In the genomic region with DNA sequence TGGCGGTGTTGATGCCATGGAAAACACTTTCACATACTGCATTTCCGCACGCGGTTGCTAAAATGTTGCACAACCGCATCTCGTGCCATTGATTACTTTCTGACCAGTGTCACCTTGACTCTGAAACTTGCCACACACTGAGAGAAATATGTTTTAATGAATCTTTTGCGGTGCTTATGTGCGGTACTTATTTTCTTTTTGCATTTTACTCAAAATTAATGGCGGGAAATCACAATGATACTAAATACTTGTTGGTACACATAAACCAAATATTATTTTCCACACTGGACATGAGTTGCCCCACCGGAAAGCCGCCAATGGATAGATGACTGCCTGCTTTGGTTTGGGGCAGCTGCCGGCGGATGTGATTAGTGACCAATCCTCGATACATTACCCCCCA, we compare ENCODE assay signal across 2 fruit fly cellular contexts.
TF ChIP-seq lines count a peak whose summit lies in the region.

No protein-coding gene starts in this region.

TF ChIP-seq in whole organism, prepupa, 60 proteins besides CTCF, POLR2A, EP300 and RAD21 (continues in another document):
- TF ChIP-seq esn (GFP tag; optimal IDR thresholded peaks at IDR 0.05; lab: Kevin White, UChicago), result no peak
- TF ChIP-seq Smox (GFP tag; optimal IDR thresholded peaks at IDR 0.05; lab: Kevin White, UChicago), result no peak
- no peak for TF ChIP-seq Eip75B (GFP tag; optimal IDR thresholded peaks at IDR 0.05; lab: Kevin White, UChicago)
- TF ChIP-seq CG6854 (GFP tag; optimal IDR thresholded peaks at IDR 0.05; lab: Kevin White, UChicago), result no peak
- no peak for TF ChIP-seq Ets21C (GFP tag; optimal IDR thresholded peaks at IDR 0.05; lab: Kevin White, UChicago)
- peak; percentile 46 for TF ChIP-seq CG15336 (GFP tag; IDR thresholded peaks at IDR 0.05; lab: Robert Waterston, UW)
- TF ChIP-seq CG6276 (GFP tag; optimal IDR thresholded peaks at IDR 0.05; lab: Kevin White, UChicago), result no peak
- no peak for TF ChIP-seq pdm3 (GFP tag; optimal IDR thresholded peaks at IDR 0.05; lab: Kevin White, UChicago)
- TF ChIP-seq Sox102F (GFP tag; optimal IDR thresholded peaks at IDR 0.05; lab: Kevin White, UChicago), result no peak
- TF ChIP-seq Hr4 (GFP tag; optimal IDR thresholded peaks at IDR 0.05; lab: Kevin White, UChicago), result peak; percentile 63
- TF ChIP-seq eg (GFP tag; IDR thresholded peaks at IDR 0.05; lab: Robert Waterston, UW), result peak; percentile 40; the same call in 1 of the 3 replicates
- no peak for TF ChIP-seq CG34406 (GFP tag; optimal IDR thresholded peaks at IDR 0.05; lab: Kevin White, UChicago)
- no peak for TF ChIP-seq salr (GFP tag; optimal IDR thresholded peaks at IDR 0.05; lab: Kevin White, UChicago)
- TF ChIP-seq topi (GFP tag; optimal IDR thresholded peaks at IDR 0.05; lab: Kevin White, UChicago), result no peak
- TF ChIP-seq dsx (GFP tag; optimal IDR thresholded peaks at IDR 0.05; lab: Kevin White, UChicago; ENCODE audit: poor library complexity, severe bottlenecking), result no peak
- TF ChIP-seq fd85E (GFP tag; optimal IDR thresholded peaks at IDR 0.05; lab: Kevin White, UChicago), result no peak
- TF ChIP-seq fkh (GFP tag; optimal IDR thresholded peaks at IDR 0.05; lab: Kevin White, UChicago), result no peak
- TF ChIP-seq Hr38 (GFP tag; optimal IDR thresholded peaks at IDR 0.05; lab: Kevin White, UChicago), result no peak
- TF ChIP-seq CG32006 (GFP tag; optimal IDR thresholded peaks at IDR 0.05; lab: Kevin White, UChicago), result peak; percentile 47
- TF ChIP-seq CG8319 (GFP tag; optimal IDR thresholded peaks at IDR 0.05; lab: Kevin White, UChicago), result no peak
- TF ChIP-seq svp (GFP tag; lab: Kevin White, UChicago), result peak; percentile 6
- no peak for TF ChIP-seq CG16779 (tag; optimal IDR thresholded peaks at IDR 0.05; lab: Kevin White, UChicago)
- TF ChIP-seq vri (GFP tag; optimal IDR thresholded peaks at IDR 0.05; lab: Kevin White, UChicago), result no peak
- no peak for TF ChIP-seq Sox14 (GFP tag; optimal IDR thresholded peaks at IDR 0.05; lab: Kevin White, UChicago)
- no peak for TF ChIP-seq Hr39 (GFP tag; optimal IDR thresholded peaks at IDR 0.05; lab: Kevin White, UChicago)
- TF ChIP-seq dac (GFP tag; optimal IDR thresholded peaks at IDR 0.05; lab: Kevin White, UChicago), result no peak
- no peak for TF ChIP-seq CG7368 (GFP tag; optimal IDR thresholded peaks at IDR 0.05; lab: Kevin White, UChicago)
- TF ChIP-seq OdsH (GFP tag; optimal IDR thresholded peaks at IDR 0.05; lab: Kevin White, UChicago), result no peak
- no peak for TF ChIP-seq CG1621 (tag; optimal IDR thresholded peaks at IDR 0.05; lab: Kevin White, UChicago)
- TF ChIP-seq achi (GFP tag; optimal IDR thresholded peaks at IDR 0.05; lab: Kevin White, UChicago), result no peak
- no peak for TF ChIP-seq CG9139 (GFP tag; optimal IDR thresholded peaks at IDR 0.05; lab: Kevin White, UChicago)
- no peak for TF ChIP-seq CG11902 (GFP tag; optimal IDR thresholded peaks at IDR 0.05; lab: Kevin White, UChicago)
- TF ChIP-seq cyc (GFP tag; optimal IDR thresholded peaks at IDR 0.05; lab: Kevin White, UChicago), result no peak
- TF ChIP-seq fd59A (GFP tag; optimal IDR thresholded peaks at IDR 0.05; lab: Kevin White, UChicago), result no peak
- no peak for TF ChIP-seq CG11294 (GFP tag; IDR thresholded peaks at IDR 0.05; lab: Robert Waterston, UW)
- peak; percentile 72 for TF ChIP-seq Eip78C (GFP tag; lab: Kevin White, UChicago)
- TF ChIP-seq Gug (GFP tag; IDR thresholded peaks at IDR 0.05; lab: Robert Waterston, UW), result no peak
- no peak for TF ChIP-seq Met (GFP tag; optimal IDR thresholded peaks at IDR 0.05; lab: Kevin White, UChicago)
- peak; percentile 34; the same call in 2 of the 3 replicates for TF ChIP-seq CG8119 (GFP tag; IDR thresholded peaks at IDR 0.05; lab: Robert Waterston, UW)
- TF ChIP-seq CG6808 (GFP tag; optimal IDR thresholded peaks at IDR 0.05; lab: Kevin White, UChicago), result no peak
- no peak for TF ChIP-seq CG3032 (tag; optimal IDR thresholded peaks at IDR 0.05; lab: Kevin White, UChicago)
- no peak for TF ChIP-seq Lpt (GFP tag; optimal IDR thresholded peaks at IDR 0.05; lab: Kevin White, UChicago)
- TF ChIP-seq CG4318 (GFP tag; optimal IDR thresholded peaks at IDR 0.05; lab: Kevin White, UChicago), result no peak
- TF ChIP-seq CG6163 (GFP tag; IDR thresholded peaks at IDR 0.05; lab: Robert Waterston, UW), result peak; percentile 41; the same call in 1 of the 3 replicates
- TF ChIP-seq net (GFP tag; optimal IDR thresholded peaks at IDR 0.05; lab: Kevin White, UChicago), result no peak
- no peak for TF ChIP-seq CG10669 (GFP tag; optimal IDR thresholded peaks at IDR 0.05; lab: Kevin White, UChicago)

TF ChIP-seq in whole organism, pupa, 21 proteins besides CTCF, POLR2A, EP300 and RAD21:
- TF ChIP-seq CG10348 (GFP tag; IDR thresholded peaks at IDR 0.05; lab: Robert Waterston, UW), result no peak
- TF ChIP-seq gl (tag; optimal IDR thresholded peaks at IDR 0.05; lab: Kevin White, UChicago), result no peak
- no peak for TF ChIP-seq D1 (tag; optimal IDR thresholded peaks at IDR 0.05; lab: Kevin White, UChicago)
- no peak for TF ChIP-seq CG8159 (tag; optimal IDR thresholded peaks at IDR 0.05; lab: Kevin White, UChicago)
- TF ChIP-seq fd96Ca (GFP tag; IDR thresholded peaks at IDR 0.05; lab: Robert Waterston, UW), result peak; percentile 52; the same call in 1 of the 3 replicates
- peak; percentile 24; the same call in 1 of the 3 replicates for TF ChIP-seq CG4496 (GFP tag; IDR thresholded peaks at IDR 0.05; lab: Robert Waterston, UW)
- no peak for TF ChIP-seq CG17806 (tag; optimal IDR thresholded peaks at IDR 0.05; lab: Kevin White, UChicago)
- peak; percentile 35 for TF ChIP-seq Ets98B (GFP tag; IDR thresholded peaks at IDR 0.05; lab: Robert Waterston, UW)
- TF ChIP-seq Pif1A (GFP tag; optimal IDR thresholded peaks at IDR 0.05; lab: Kevin White, UChicago), result no peak
- no peak for TF ChIP-seq CG32121 (GFP tag; IDR thresholded peaks at IDR 0.05; lab: Robert Waterston, UW)
- no peak for TF ChIP-seq CG34367 (tag; optimal IDR thresholded peaks at IDR 0.05; lab: Kevin White, UChicago)
- no peak for TF ChIP-seq CG8301 (tag; optimal IDR thresholded peaks at IDR 0.05; lab: Kevin White, UChicago)
- TF ChIP-seq CG13204 (GFP tag; optimal IDR thresholded peaks at IDR 0.05; lab: Kevin White, UChicago), result no peak
- no peak for TF ChIP-seq rn (GFP tag; IDR thresholded peaks at IDR 0.05; lab: Robert Waterston, UW)
